Worm (Caenorhabditis elegans) whole organism, L2 larva: ENCODE results near the gene fbxa-11.
A peak's percentile ranks its signal among the peaks of the same experiment; 100 is the strongest.

Source experiments
- C34F6.9 ChIP-seq: fragments of 150-350 bp; optimal IDR thresholded peaks from 2 replicates; lab custom pipeline; 2014; ENCODE audit warnings: missing biosample characterization, missing genetic modification characterization
- F13H6.1 ChIP-seq: sonication (generic microtip); optimal IDR thresholded peaks from 2 replicates; lab custom pipeline; 2016; ENCODE audit warnings: missing genetic modification characterization, missing compliant biosample characterization
- Y55F3AM.14 ChIP-seq: fragments of 200-800 bp; sonication (Bioruptor generic); optimal IDR thresholded peaks from 2 replicates; lab custom pipeline; 2018; ENCODE audit warnings: mild to moderate bottlenecking, missing genetic modification characterization, missing compliant biosample characterization
- ZK546.5 ChIP-seq: sonication (generic microtip); optimal IDR thresholded peaks from 2 replicates; lab custom pipeline; 2017; ENCODE audit warnings: missing biosample characterization, missing genetic modification characterization
- alr-1 ChIP-seq: fragments of 150-350 bp; optimal IDR thresholded peaks from 2 replicates; lab custom pipeline; 2014; ENCODE audit warnings: missing biosample characterization, missing genetic modification characterization
- ama-1 ChIP-seq: fragments of 150-350 bp; optimal IDR thresholded peaks from 2 replicates; lab custom pipeline; 2018; ENCODE audit warnings: inconsistent platforms
- blmp-1 ChIP-seq: sonication (generic microtip); optimal IDR thresholded peaks from 2 replicates; lab custom pipeline; 2017; ENCODE audit warnings: missing genetic modification characterization, mild to moderate bottlenecking, missing compliant biosample characterization, antibody characterized with exemption, moderate library complexity; ENCODE audit not compliant: insufficient read depth
- crh-2 ChIP-seq: sonication (generic microtip); optimal IDR thresholded peaks from 2 replicates; lab custom pipeline; 2017; ENCODE audit warnings: missing biosample characterization, missing genetic modification characterization
- dmd-4 ChIP-seq: sonication (generic microtip); optimal IDR thresholded peaks from 2 replicates; lab custom pipeline; 2017; ENCODE audit warnings: missing biosample characterization, missing genetic modification characterization
- egl-27 ChIP-seq: sonication (generic microtip); optimal IDR thresholded peaks from 3 replicates; lab custom pipeline; 2017; ENCODE audit warnings: missing biosample characterization, missing genetic modification reagents, missing genetic modification characterization
- elt-1 ChIP-seq: fragments of 150-350 bp; optimal IDR thresholded peaks from 2 replicates; lab custom pipeline; 2014; ENCODE audit warnings: missing biosample characterization, missing genetic modification characterization
- elt-3 ChIP-seq: sonication (generic microtip); optimal IDR thresholded peaks from 2 replicates; lab custom pipeline; 2017; ENCODE audit warnings: missing biosample characterization, missing genetic modification characterization
- gmeb-1 ChIP-seq: fragments of 150-350 bp; optimal IDR thresholded peaks from 2 replicates; lab custom pipeline; 2014; ENCODE audit warnings: missing biosample characterization, missing genetic modification characterization
- lin-11 ChIP-seq: fragments of 150-350 bp; sonication (generic microtip); optimal IDR thresholded peaks from 2 replicates; lab custom pipeline; 2014; ENCODE audit warnings: missing biosample characterization, missing genetic modification characterization, inconsistent platforms, mixed read lengths
- lin-13 ChIP-seq: fragments of 150-350 bp; optimal IDR thresholded peaks from 2 replicates; lab custom pipeline; 2014; ENCODE audit warnings: missing biosample characterization, missing genetic modification reagents, missing genetic modification characterization
- lin-39 ChIP-seq: fragments of 150-350 bp; optimal IDR thresholded peaks from 2 replicates; lab custom pipeline; 2014; ENCODE audit warnings: missing biosample characterization, missing genetic modification reagents, missing genetic modification characterization
- lsy-2 ChIP-seq, 2 experiments: fragments of 150-350 bp in 1 of 2; sonication (generic microtip) in 1 of 2; optimal IDR thresholded peaks; 2 replicates each; lab custom pipeline; 2014 to 2017; ENCODE audit warnings: missing biosample characterization in 2 of 2, missing genetic modification characterization in 2 of 2
- mdl-1 ChIP-seq, 2 experiments: fragments of 150-350 bp in 1 of 2; sonication (generic microtip) in 1 of 2; optimal IDR thresholded peaks; 2 replicates each; lab custom pipeline; 2017; ENCODE audit warnings: missing biosample characterization in 2 of 2, missing genetic modification characterization in 2 of 2
- nhr-10 ChIP-seq: sonication (generic microtip); optimal IDR thresholded peaks from 2 replicates; lab custom pipeline; 2017; ENCODE audit warnings: missing biosample characterization, missing genetic modification characterization
- nhr-11 ChIP-seq: fragments of 150-350 bp; optimal IDR thresholded peaks from 2 replicates; lab custom pipeline; 2014; ENCODE audit warnings: missing biosample characterization, missing genetic modification characterization
- nhr-12 ChIP-seq: fragments of 150-350 bp; optimal IDR thresholded peaks from 2 replicates; lab custom pipeline; 2014; ENCODE audit warnings: missing biosample characterization, missing genetic modification characterization
- nhr-129 ChIP-seq: fragments of 150-350 bp; optimal IDR thresholded peaks from 2 replicates; lab custom pipeline; 2014; ENCODE audit warnings: missing biosample characterization, missing genetic modification characterization
- nhr-23 ChIP-seq: fragments of 150-350 bp; optimal IDR thresholded peaks from 2 replicates; lab custom pipeline; 2014; ENCODE audit warnings: missing biosample characterization, missing genetic modification reagents, missing genetic modification characterization
- nhr-237 ChIP-seq: fragments of 150-350 bp; optimal IDR thresholded peaks from 2 replicates; lab custom pipeline; 2014; ENCODE audit warnings: missing biosample characterization, missing genetic modification characterization
- nhr-6 ChIP-seq: fragments of 150-350 bp; optimal IDR thresholded peaks from 2 replicates; lab custom pipeline; 2014; ENCODE audit warnings: missing biosample characterization, missing genetic modification characterization
- nhr-77 ChIP-seq: fragments of 150-350 bp; optimal IDR thresholded peaks from 2 replicates; lab custom pipeline; 2014; ENCODE audit warnings: missing biosample characterization, missing genetic modification characterization
- peb-1 ChIP-seq: fragments of 150-350 bp; optimal IDR thresholded peaks from 2 replicates; lab custom pipeline; 2014; ENCODE audit warnings: missing biosample characterization, missing genetic modification characterization
- sem-4 ChIP-seq: fragments of 150-350 bp; optimal IDR thresholded peaks from 2 replicates; lab custom pipeline; 2014; ENCODE audit warnings: missing biosample characterization, missing genetic modification reagents, missing genetic modification characterization
- sma-3 ChIP-seq: sonication (generic microtip); optimal IDR thresholded peaks from 2 replicates; lab custom pipeline; 2016; ENCODE audit warnings: missing genetic modification reagents, missing genetic modification characterization, missing compliant biosample characterization
- sma-9 ChIP-seq, 2 experiments: fragments of 150-350 bp in 1 of 2; sonication (generic microtip) in 1 of 2; optimal IDR thresholded peaks; 2 replicates each; lab custom pipeline; 2014 to 2016; ENCODE audit warnings: missing genetic modification characterization in 2 of 2, mild to moderate bottlenecking in 1 of 2, missing biosample characterization in 1 of 2, missing compliant biosample characterization in 1 of 2, missing genetic modification reagents in 1 of 2, moderate library complexity in 1 of 2
- snpc-4 ChIP-seq: fragments of 150-350 bp; optimal IDR thresholded peaks from 2 replicates; lab custom pipeline; 2014; ENCODE audit warnings: missing biosample characterization, missing genetic modification characterization
- unc-39 ChIP-seq: fragments of 150-350 bp; optimal IDR thresholded peaks from 2 replicates; lab custom pipeline; 2014; ENCODE audit warnings: missing biosample characterization, missing genetic modification characterization
- unc-55 ChIP-seq: fragments of 150-350 bp; sonication (generic microtip); optimal IDR thresholded peaks from 3 replicates; lab custom pipeline; 2014; ENCODE audit warnings: missing biosample characterization, missing genetic modification reagents, missing genetic modification characterization
- unc-62 ChIP-seq: fragments of 150-350 bp; optimal IDR thresholded peaks from 2 replicates; lab custom pipeline; 2014; ENCODE audit warnings: missing biosample characterization, missing genetic modification reagents, missing genetic modification characterization
- zag-1 ChIP-seq: fragments of 150-350 bp; optimal IDR thresholded peaks from 2 replicates; lab custom pipeline; 2014; ENCODE audit warnings: missing biosample characterization, missing genetic modification characterization
- ztf-11 ChIP-seq: sonication (generic microtip); optimal IDR thresholded peaks from 2 replicates; lab custom pipeline; 2017; ENCODE audit warnings: missing biosample characterization, missing genetic modification characterization
- ztf-4 ChIP-seq: fragments of 150-350 bp; optimal IDR thresholded peaks from 2 replicates; lab custom pipeline; 2014; ENCODE audit warnings: missing biosample characterization, missing genetic modification characterization

Gene fbxa-11

DNA sequence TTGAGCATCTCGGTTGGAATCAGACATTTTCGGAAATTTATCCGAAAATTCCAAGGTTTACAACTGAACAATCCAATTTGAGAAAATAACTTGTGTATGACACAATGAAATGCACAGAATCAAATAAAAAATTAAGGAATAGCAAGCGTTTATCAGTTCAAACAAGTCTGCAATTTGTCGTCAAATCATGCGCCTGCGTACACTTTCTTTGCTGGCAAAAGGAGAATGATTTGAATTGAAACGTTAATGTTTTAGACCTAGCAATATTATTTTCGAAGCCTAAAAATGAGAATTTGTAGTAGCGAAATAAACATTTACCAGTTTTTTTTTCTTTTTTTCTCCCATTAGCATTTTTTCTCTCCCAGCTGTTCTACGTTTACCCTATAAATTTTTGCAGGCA lies at the start of gene fbxa-11, which contains the start of gene fbxa-67:
Gene fbxa-11, plus strand, starts transcription at position 398 of the 400 bp plus-strand sequence.
Gene fbxa-67, minus strand, starts transcription at position 199 of the 400 bp plus-strand sequence.
- no peak for TF ChIP-seq ama-1
- no peak for TF ChIP-seq nhr-129 (tag; lab: Kevin White, UChicago)
- no peak for TF ChIP-seq unc-39
- no peak for TF ChIP-seq zag-1 (tag; lab: Kevin White, UChicago)
- no peak for TF ChIP-seq sem-4 (tag; lab: Kevin White, UChicago)
- TF ChIP-seq sma-3 (GFP tag; lab: Kevin White, UChicago): no peak
- TF ChIP-seq alr-1: no peak
- TF ChIP-seq blmp-1: no peak
- no peak for TF ChIP-seq peb-1 (tag; lab: Kevin White, UChicago)
- no peak for TF ChIP-seq nhr-12 (tag; lab: Kevin White, UChicago)
- peak in 1 of 2 experiments; percentile 54 for TF ChIP-seq lsy-2 (tag; optimal IDR thresholded peaks at IDR 0.05; lab: Kevin White, UChicago)
- no peak for TF ChIP-seq mdl-1 (tag; optimal IDR thresholded peaks at IDR 0.05; lab: Kevin White, UChicago)
- TF ChIP-seq nhr-237 (tag; lab: Kevin White, UChicago): no peak
- TF ChIP-seq nhr-77 (tag; lab: Kevin White, UChicago): no peak
- TF ChIP-seq lin-13 (GFP tag; lab: Kevin White, UChicago): peak; percentile 2
- no peak for TF ChIP-seq elt-1
- no peak for TF ChIP-seq egl-27
- no peak for TF ChIP-seq nhr-23 (tag; lab: Kevin White, UChicago)
- TF ChIP-seq unc-62 (GFP tag; lab: Kevin White, UChicago): no peak
- no peak for TF ChIP-seq ZK546.5 (tag; lab: Kevin White, UChicago)
- peak; percentile 59 for TF ChIP-seq unc-55 (GFP tag; lab: Kevin White, UChicago)
- TF ChIP-seq lin-39: no peak
- TF ChIP-seq lin-11: no peak
- no peak for TF ChIP-seq nhr-10 (tag; lab: Kevin White, UChicago)
- TF ChIP-seq Y55F3AM.14: no peak
- no peak for TF ChIP-seq nhr-11 (tag; lab: Kevin White, UChicago)
- peak; percentile 39 for TF ChIP-seq C34F6.9 (tag; lab: Kevin White, UChicago)
- no peak for TF ChIP-seq dmd-4 (tag; lab: Kevin White, UChicago)
- no peak for TF ChIP-seq elt-3
- TF ChIP-seq crh-2 (tag; lab: Kevin White, UChicago): no peak
- TF ChIP-seq sma-9 (GFP tag; optimal IDR thresholded peaks at IDR 0.05; lab: Kevin White, UChicago): no peak
- TF ChIP-seq sma-9 (tag; optimal IDR thresholded peaks at IDR 0.05; lab: Kevin White, UChicago): no peak
- TF ChIP-seq ztf-4 (tag; lab: Kevin White, UChicago): no peak
- no peak for TF ChIP-seq ztf-11 (tag; lab: Kevin White, UChicago)
- no peak for TF ChIP-seq nhr-6 (tag; lab: Kevin White, UChicago)
- no peak for TF ChIP-seq snpc-4

DNA sequence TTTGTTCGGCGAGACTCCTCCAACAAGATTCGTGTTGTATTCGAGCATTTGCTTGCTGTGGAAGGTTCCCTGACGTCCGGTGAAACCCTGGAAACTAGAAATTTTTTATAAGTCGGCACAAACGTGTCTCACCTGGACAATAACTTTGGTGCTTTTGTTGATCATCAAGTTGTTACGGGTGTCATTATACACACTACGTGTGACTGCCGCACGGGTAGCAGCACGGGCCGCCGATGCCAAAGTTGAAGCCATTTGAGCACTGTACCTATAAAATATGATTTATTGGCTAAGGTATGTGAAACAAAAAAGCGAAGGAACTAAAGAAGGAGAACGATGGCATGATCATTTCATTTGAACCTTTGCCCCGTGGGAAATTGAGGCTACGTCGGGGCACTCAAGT lies 49.5 kb upstream of the fbxa-11 start, which contains the start of gene sucl-2:
Gene sucl-2, minus strand, starts transcription at position 265 of the 400 bp plus-strand sequence.
- TF ChIP-seq sma-3 (GFP tag; lab: Kevin White, UChicago) (no peak), nhr-23 (tag; lab: Kevin White, UChicago) (no peak)

DNA sequence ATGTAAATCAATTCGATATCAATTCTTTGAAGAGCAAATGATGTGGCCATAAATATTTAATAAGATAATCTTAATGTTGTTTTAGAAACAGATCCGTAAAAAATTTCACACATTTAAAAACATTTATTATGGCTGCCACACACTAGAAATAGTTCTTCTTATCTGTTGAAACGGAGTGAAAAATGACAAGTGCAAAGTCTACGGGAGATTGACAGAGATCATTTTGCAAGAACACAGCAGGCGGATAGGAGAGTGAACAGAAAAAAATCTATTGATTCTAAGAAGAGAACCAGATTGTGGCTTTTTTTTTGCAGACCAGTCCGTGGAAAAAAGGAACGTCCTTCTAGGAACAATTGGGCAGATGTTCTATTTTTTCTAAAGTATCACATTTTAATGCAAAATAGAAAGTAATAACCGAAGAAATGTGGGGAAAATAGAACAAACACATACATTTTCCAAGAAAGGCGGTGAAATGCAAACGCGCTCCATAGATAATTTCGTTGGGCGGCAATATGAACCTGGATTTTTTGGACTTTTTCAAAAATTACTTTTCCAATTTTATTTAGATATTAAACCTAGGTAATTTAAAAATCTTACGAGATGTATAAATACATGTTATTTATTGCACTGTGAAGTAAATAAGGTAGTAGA lies 48.9 kb upstream of the fbxa-11 start:
- TF ChIP-seq lsy-2 (tag; optimal IDR thresholded peaks at IDR 0.05; lab: Kevin White, UChicago) (peak in 1 of 2 experiments; percentile 44), gmeb-1 (peak; percentile 54), lin-13 (GFP tag; lab: Kevin White, UChicago) (peak; percentile 34), Y55F3AM.14 (no peak), lin-11 (no peak), C34F6.9 (tag; lab: Kevin White, UChicago) (peak; percentile 35)

DNA sequence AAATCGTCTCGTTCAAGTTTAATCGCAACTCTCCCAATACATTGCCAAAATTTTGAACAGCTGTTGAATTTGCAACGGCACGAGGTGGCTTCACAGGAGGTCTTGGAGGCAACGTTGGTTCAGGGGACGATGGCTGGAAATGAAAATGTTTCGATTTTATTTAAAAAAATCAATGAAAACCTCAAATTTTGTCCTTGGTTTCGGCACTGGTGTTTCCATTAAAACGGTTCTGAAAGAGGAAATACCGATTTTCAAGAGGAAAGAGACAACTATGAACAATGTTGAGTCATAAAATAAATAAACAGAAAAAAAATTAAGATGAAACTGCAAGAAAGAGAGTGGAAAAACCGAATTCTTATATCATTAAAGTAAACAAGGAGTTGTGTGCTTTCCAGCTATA lies 43.4 kb upstream of the fbxa-11 start, which contains the start of gene F23H11.4:
Gene F23H11.4, minus strand, starts transcription at position 229 of the 400 bp plus-strand sequence.
- TF ChIP-seq nhr-6 (tag; lab: Kevin White, UChicago) (no peak), lsy-2 (tag; optimal IDR thresholded peaks at IDR 0.05; lab: Kevin White, UChicago) (no peak), Y55F3AM.14 (no peak), blmp-1 (no peak), F13H6.1 (tag; lab: Kevin White, UChicago) (no peak), nhr-77 (tag; lab: Kevin White, UChicago) (no peak), lin-39 (no peak)
